Worm (Caenorhabditis elegans): ENCODE data around the gene F01D5.10.

- TF ChIP-seq nhr-11 (tag; optimal IDR thresholded peaks at IDR 0.05) = no peak
- no peak for TF ChIP-seq unc-39 (tag; optimal IDR thresholded peaks at IDR 0.05)
Observed at ce11 chrII:14064051-14064450, 42.9 kb upstream of the F01D5.10 start.
